Fruit fly (Drosophila melanogaster): ENCODE results near the gene eIF2A.

eIF2A gene

DNA sequence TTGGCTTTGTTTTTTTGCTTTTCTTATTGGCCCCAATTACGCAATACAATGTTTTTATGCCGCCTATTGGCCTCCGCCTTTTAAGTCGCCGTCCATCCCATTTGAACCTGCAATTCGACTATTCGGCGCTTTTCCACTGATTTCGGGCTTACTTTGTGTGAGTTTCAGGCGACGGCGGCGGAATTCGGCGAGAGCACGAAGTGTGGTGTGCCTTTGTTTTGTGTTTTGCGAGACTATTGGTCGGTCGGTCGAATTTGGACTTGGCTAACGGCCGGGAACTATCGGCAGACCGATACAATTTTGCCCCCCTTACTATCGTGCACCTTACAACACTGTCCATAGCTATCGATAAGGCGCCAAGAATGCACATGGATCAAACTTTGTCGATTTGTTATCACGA, 16.5 kb downstream of the eIF2A start, which contains the start of gene P5CDh1 (continued):
- TF ChIP-seq HHEX (GFP tag; optimal IDR thresholded peaks at IDR 0.05) (peak; percentile 24), kni (GFP tag; optimal IDR thresholded peaks at IDR 0.05) (no peak), bbx (GFP tag; IDR thresholded peaks at IDR 0.05; ENCODE audit: partially characterized antibody) (peak; percentile 93), Tbp (GFP tag; optimal IDR thresholded peaks at IDR 0.05) (no peak), slbo (GFP tag; IDR thresholded peaks at IDR 0.05) (peak; percentile 59; the same call in 1 of the 2 replicates), CG16813 (GFP tag; IDR thresholded peaks at IDR 0.05; ENCODE audit: partially characterized antibody) (peak; percentile 81), HLH4C (GFP tag; IDR thresholded peaks at IDR 0.05; ENCODE audit: partially characterized antibody) (peak; percentile 87), lmd (GFP tag; IDR thresholded peaks at IDR 0.05) (peak; percentile 39; the same call in 1 of the 2 replicates), Xrp1 (GFP tag; IDR thresholded peaks at IDR 0.05) (peak; percentile 26; the same call in 1 of the 2 replicates), CG11723 (GFP tag; optimal IDR thresholded peaks at IDR 0.05) (no peak), wek (GFP tag; optimal IDR thresholded peaks at IDR 0.05) (peak; percentile 18), Pdp1 (GFP tag; optimal IDR thresholded peaks at IDR 0.05) (peak in 1 of 2 experiments; percentile 97), CG12659 (GFP tag; optimal IDR thresholded peaks at IDR 0.05) (peak; percentile 63), CG17361 (GFP tag; IDR thresholded peaks at IDR 0.05) (no peak), Meics (GFP tag; optimal IDR thresholded peaks at IDR 0.05) (peak; percentile 13), pnt (GFP tag; optimal IDR thresholded peaks at IDR 0.05) (no peak), CG7786 (GFP tag; optimal IDR thresholded peaks at IDR 0.05) (peak; percentile 3), CG2202 (tag; optimal IDR thresholded peaks at IDR 0.05) (no peak), Mes4 (GFP tag; optimal IDR thresholded peaks at IDR 0.05) (no peak), onecut (GFP tag; IDR thresholded peaks at IDR 0.05) (0 out of 2 replicates have a peak, but pooled peaks have one; percentile 26), exex (tag; optimal IDR thresholded peaks at IDR 0.05) (no peak), dati (GFP tag; IDR thresholded peaks at IDR 0.05) (no peak), Aef1 (GFP tag; IDR thresholded peaks at IDR 0.05) (no peak), dysf (GFP tag; IDR thresholded peaks at IDR 0.05) (peak; percentile 48; the same call in 1 of the 3 replicates), CG43689 (GFP tag; IDR thresholded peaks at IDR 0.05) (no peak), gem (tag; optimal IDR thresholded peaks at IDR 0.05) (no peak), CG34224 (GFP tag; IDR thresholded peaks at IDR 0.05; ENCODE audit: partially characterized antibody) (peak; percentile 87), Nf-YB (GFP tag; optimal IDR thresholded peaks at IDR 0.05) (peak; percentile 34), CG8290 (GFP tag; optimal IDR thresholded peaks at IDR 0.05) (no peak), CG8290 (tag; optimal IDR thresholded peaks at IDR 0.05) (peak in 1 of 2 experiments; percentile 83), NK7.1 (GFP tag; optimal IDR thresholded peaks at IDR 0.05) (peak; percentile 30), crol (GFP tag; IDR thresholded peaks at IDR 0.05) (no peak), CG15696 (tag; optimal IDR thresholded peaks at IDR 0.05) (no peak), ro (GFP tag; IDR thresholded peaks at IDR 0.05) (no peak), CG9876 (GFP tag; optimal IDR thresholded peaks at IDR 0.05) (no peak), H2.0 (GFP tag; IDR thresholded peaks at IDR 0.05) (peak; percentile 44; the same call in 1 of the 2 replicates), Bgb (GFP tag; IDR thresholded peaks at IDR 0.05; ENCODE audit: partially characterized antibody) (peak; percentile 95), CG13123 (GFP tag; optimal IDR thresholded peaks at IDR 0.05) (no peak), CG11695 (GFP tag; IDR thresholded peaks at IDR 0.05) (peak; percentile 33; the same call in 1 of the 3 replicates), Doc2 (GFP tag; IDR thresholded peaks at IDR 0.05) (no peak), rib (GFP tag; IDR thresholded peaks at IDR 0.05) (no peak), wdn (GFP tag; IDR thresholded peaks at IDR 0.05) (no peak), sob (GFP tag; IDR thresholded peaks at IDR 0.05) (peak; percentile 80), PHDP (tag; optimal IDR thresholded peaks at IDR 0.05) (peak; percentile 8), tup (GFP tag; optimal IDR thresholded peaks at IDR 0.05) (no peak), hb (GFP tag; IDR thresholded peaks at IDR 0.05; ENCODE audit: partially characterized antibody) (peak; percentile 78), Dp (GFP tag; optimal IDR thresholded peaks at IDR 0.05) (peak; percentile 97), Oli (tag; optimal IDR thresholded peaks at IDR 0.05) (no peak), CG3726 (GFP tag; IDR thresholded peaks at IDR 0.05) (no peak), Hsf (GFP tag; optimal IDR thresholded peaks at IDR 0.05) (peak; percentile 25), maf-S (GFP tag; optimal IDR thresholded peaks at IDR 0.05) (peak; percentile 2)
